Worm (Caenorhabditis elegans): ENCODE results near the gene C33C12.1.

ce11 chrII:2166376-2166775 lies 31.7 kb upstream of the C33C12.1 start, which contains the start of gene C33C12.4:
- no peak for TF ChIP-seq W03F9.2 (tag; optimal IDR thresholded peaks at IDR 0.05)
- TF ChIP-seq him-1 (tag; optimal IDR thresholded peaks at IDR 0.05) = no peak

Data from whole organism, L4/young adult.